Fruit fly (Drosophila melanogaster) whole organism, embryonic: ENCODE results near the gene NijB.
A peak's percentile ranks its signal among the peaks of the same experiment; 100 is the strongest.

Experiments
- CG11247 ChIP-seq: fragments of 200-800 bp; sonication (Bioruptor generic); IDR thresholded peaks from 2 replicates; pipeline ENCODE4 v1.3.6; 2022; ENCODE audit warnings: missing biosample characterization, missing genetic modification characterization
- CG14050 ChIP-seq: fragments of 200-800 bp; sonication (Bioruptor generic); IDR thresholded peaks from 3 replicates; pipeline ENCODE4 v1.3.6; 2022; ENCODE audit warnings: missing biosample characterization, missing genetic modification characterization
- CG15269 ChIP-seq: fragments of 200-800 bp; sonication (Bioruptor generic); optimal IDR thresholded peaks from 2 replicates; lab custom pipeline; 2018; ENCODE audit warnings: missing biosample characterization, mild to moderate bottlenecking, missing genetic modification characterization, moderate library complexity
- CG2199 ChIP-seq: fragments of 200-800 bp; sonication (Bioruptor generic); IDR thresholded peaks from 3 replicates; pipeline ENCODE4 v1.3.6; 2022; ENCODE audit warnings: missing biosample characterization, missing genetic modification characterization
- HLH3B ChIP-seq: fragments of 200-800 bp; sonication (Bioruptor generic); IDR thresholded peaks from 2 replicates; pipeline ENCODE4 v1.3.6; 2022; ENCODE audit warnings: missing biosample characterization, missing genetic modification characterization
- TFAM ChIP-seq: fragments of 200-800 bp; sonication (Bioruptor generic); optimal IDR thresholded peaks from 2 replicates; lab custom pipeline; 2017; ENCODE audit warnings: missing biosample characterization, missing genetic modification characterization, inconsistent platforms
- Usf ChIP-seq: fragments of 200-800 bp; sonication (Bioruptor generic); optimal IDR thresholded peaks from 2 replicates; lab custom pipeline; 2017; ENCODE audit warnings: missing genotype, missing biosample characterization, missing genetic modification characterization
- crol ChIP-seq: fragments of 200-800 bp; sonication (Bioruptor generic); IDR thresholded peaks from 2 replicates; pipeline ENCODE4 v1.3.6; 2022; ENCODE audit warnings: missing biosample characterization, missing genetic modification characterization
- ems ChIP-seq: fragments of 200-800 bp; sonication (Bioruptor generic); optimal IDR thresholded peaks from 3 replicates; lab custom pipeline; 2016; ENCODE audit warnings: missing biosample characterization, missing genetic modification characterization
- hb ChIP-seq: fragments of 200-800 bp; sonication (Bioruptor generic); IDR thresholded peaks from 3 replicates; pipeline ENCODE4 v1.3.6; 2022; ENCODE audit warnings: missing biosample characterization, missing genetic modification characterization; ENCODE audit not compliant: partially characterized antibody
- hbn ChIP-seq: fragments of 200-800 bp; sonication (Bioruptor generic); IDR thresholded peaks from 2 replicates; pipeline ENCODE4 v1.3.6; 2022; ENCODE audit warnings: missing biosample characterization, missing genetic modification characterization; ENCODE audit not compliant: partially characterized antibody
- tin ChIP-seq: fragments of 200-800 bp; sonication (Bioruptor generic); optimal IDR thresholded peaks from 3 replicates; lab custom pipeline; 2016; ENCODE audit warnings: missing biosample characterization, missing genetic modification characterization
- ttk ChIP-seq: fragments of 200-800 bp; sonication (Bioruptor generic); IDR thresholded peaks from 2 replicates; pipeline ENCODE4 v2.1.2; 2022; ENCODE audit warnings: missing biosample characterization, missing genetic modification characterization

DNA sequence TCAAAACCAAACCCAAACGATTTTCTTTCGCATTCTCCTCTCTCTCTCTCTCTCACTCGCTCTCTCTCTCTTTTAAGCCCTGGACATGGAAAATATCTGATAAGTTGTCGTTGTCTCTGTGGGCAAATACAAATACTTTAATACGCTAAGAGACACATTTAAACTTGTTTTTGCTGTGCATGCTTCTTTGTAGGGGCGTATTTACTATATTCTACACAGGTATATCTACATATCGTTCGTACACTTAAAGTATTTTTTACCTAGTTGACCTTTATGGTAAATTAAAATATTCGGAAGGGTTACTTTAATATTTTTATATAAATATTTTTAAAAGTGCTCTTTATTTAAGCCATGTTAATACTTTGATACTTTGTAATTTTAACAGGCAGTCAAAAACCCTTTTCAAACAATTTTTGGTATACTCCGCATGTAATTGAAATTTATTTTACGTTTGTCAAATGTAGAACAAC lies 45.9 kb upstream of the NijB start:
- TF ChIP-seq HLH3B (GFP tag; lab: Robert Waterston, UW) (no peak), crol (GFP tag; lab: Robert Waterston, UW) (no peak), Usf (no peak), ems (GFP tag; lab: Kevin White, UChicago) (no peak), CG15269 (tag; lab: Kevin White, UChicago) (peak; percentile 13), hb (GFP tag; lab: Robert Waterston, UW) (no peak), CG2199 (GFP tag; lab: Robert Waterston, UW) (no peak; the same call in 1 of the 3 replicates), TFAM (GFP tag; lab: Kevin White, UChicago) (no peak), CG11247 (no peak), ttk (GFP tag; lab: Robert Waterston, UW) (no peak), CG14050 (GFP tag; lab: Robert Waterston, UW) (no peak), hbn (GFP tag; lab: Robert Waterston, UW) (no peak), tin (no peak)
